Worm (Caenorhabditis elegans) whole organism, L4 larva: ENCODE data around the gene skpo-3.

Source experiments
- F10B5.3 ChIP-seq: sonication (generic microtip); optimal IDR thresholded peaks from 2 replicates; lab custom pipeline; 2016; ENCODE audit warnings: mild to moderate bottlenecking, missing genetic modification characterization, missing compliant biosample characterization
- F26F4.8 ChIP-seq: fragments of 200-800 bp; sonication (Bioruptor generic); conservative IDR thresholded peaks from 2 replicates; pipeline ENCODE4 v1.3.6; 2022; ENCODE audit warnings: missing genetic modification characterization, missing compliant biosample characterization
- F37D6.2 ChIP-seq: sonication (generic microtip); optimal IDR thresholded peaks from 2 replicates; lab custom pipeline; 2016; ENCODE audit warnings: mild to moderate bottlenecking, missing genetic modification characterization, missing compliant biosample characterization
- F44E2.7 ChIP-seq: fragments of 200-800 bp; sonication (Bioruptor generic); IDR thresholded peaks from 2 replicates; pipeline ENCODE4 v2.1.2; 2022; ENCODE audit warnings: missing genetic modification characterization, missing compliant biosample characterization
- R02D3.7 ChIP-seq: fragments of 150-350 bp; sonication (generic microtip); optimal IDR thresholded peaks from 3 replicates; lab custom pipeline; 2014; ENCODE audit warnings: missing biosample characterization, missing genetic modification characterization
- T20F7.1 ChIP-seq: fragments of 200-800 bp; sonication (Bioruptor generic); optimal IDR thresholded peaks from 2 replicates; lab custom pipeline; 2018; ENCODE audit warnings: mild to moderate bottlenecking, missing genetic modification characterization, missing compliant biosample characterization
- T26A8.4 ChIP-seq: fragments of 200-800 bp; sonication (Bioruptor generic); IDR thresholded peaks from 2 replicates; pipeline ENCODE4 v1.3.6; 2022; ENCODE audit warnings: missing genetic modification characterization, missing compliant biosample characterization
- Y48G9A.11 ChIP-seq: fragments of 200-800 bp; sonication (Bioruptor generic); IDR thresholded peaks from 2 replicates; pipeline ENCODE4 v1.3.6; 2022; ENCODE audit warnings: missing genetic modification reagents, missing genetic modification characterization, missing compliant biosample characterization
- ZK337.2 ChIP-seq: fragments of 200-800 bp; sonication (Bioruptor generic); IDR thresholded peaks from 2 replicates; pipeline ENCODE4 v1.3.6; 2022; ENCODE audit warnings: missing genetic modification reagents, missing genetic modification characterization, missing compliant biosample characterization
- ama-1 ChIP-seq: fragments of 150-350 bp; optimal IDR thresholded peaks from 2 replicates; lab custom pipeline; 2014; ENCODE audit warnings: inconsistent platforms, mixed read lengths
- arid-1 ChIP-seq: fragments of 200-800 bp; sonication (Bioruptor generic); conservative IDR thresholded peaks from 2 replicates; pipeline ENCODE4 v1.3.6; 2022; ENCODE audit warnings: missing genetic modification reagents, missing genetic modification characterization, missing compliant biosample characterization
- ceh-82 ChIP-seq: sonication (generic microtip); optimal IDR thresholded peaks from 2 replicates; lab custom pipeline; 2017; ENCODE audit warnings: missing biosample characterization, missing genetic modification characterization
- daf-12 ChIP-seq: fragments of 150-350 bp; optimal IDR thresholded peaks from 2 replicates; lab custom pipeline; 2014; ENCODE audit warnings: missing biosample characterization, missing genetic modification reagents, missing genetic modification characterization
- daf-19 ChIP-seq: fragments of 200-800 bp; sonication (Bioruptor generic); conservative IDR thresholded peaks from 2 replicates; pipeline ENCODE4 v1.3.6; 2022; ENCODE audit warnings: missing genetic modification characterization, missing compliant biosample characterization
- daf-8 ChIP-seq: fragments of 200-800 bp; sonication (Bioruptor generic); IDR thresholded peaks from 2 replicates; pipeline ENCODE4 v1.3.6; 2022; ENCODE audit warnings: missing genetic modification characterization, missing compliant biosample characterization
- dmd-9 ChIP-seq: fragments of 200-800 bp; sonication (Bioruptor generic); IDR thresholded peaks from 2 replicates; pipeline ENCODE4 v1.3.6; 2022; ENCODE audit warnings: missing genetic modification reagents, missing genetic modification characterization, missing compliant biosample characterization
- dpl-1 ChIP-seq: fragments of 150-350 bp; optimal IDR thresholded peaks from 2 replicates; lab custom pipeline; 2014; ENCODE audit warnings: missing biosample characterization, missing genetic modification reagents, missing genetic modification characterization
- duxl-1 ChIP-seq: sonication (generic microtip); optimal IDR thresholded peaks from 2 replicates; lab custom pipeline; 2016; ENCODE audit warnings: mild to moderate bottlenecking, missing genetic modification characterization, moderate library complexity, missing compliant biosample characterization; ENCODE audit not compliant: poor library complexity
- dve-1 ChIP-seq: sonication (generic microtip); optimal IDR thresholded peaks from 2 replicates; lab custom pipeline; 2017; ENCODE audit warnings: antibody characterized with exemption, mild to moderate bottlenecking, missing genetic modification characterization, missing compliant biosample characterization; ENCODE audit not compliant: insufficient read depth
- fkh-10 ChIP-seq: fragments of 150-350 bp; optimal IDR thresholded peaks from 2 replicates; lab custom pipeline; 2014; ENCODE audit warnings: missing biosample characterization, missing genetic modification reagents, missing genetic modification characterization
- fos-1 ChIP-seq: fragments of 150-350 bp; optimal IDR thresholded peaks from 2 replicates; lab custom pipeline; 2014; ENCODE audit warnings: missing biosample characterization, missing genetic modification characterization
- hlh-30 ChIP-seq: sonication (generic microtip); optimal IDR thresholded peaks from 2 replicates; lab custom pipeline; 2017; ENCODE audit warnings: antibody characterized with exemption, mild to moderate bottlenecking, missing genetic modification characterization, missing compliant biosample characterization; ENCODE audit not compliant: insufficient read depth
- hmg-1.1 ChIP-seq: fragments of 200-800 bp; sonication (Bioruptor generic); IDR thresholded peaks from 2 replicates; pipeline ENCODE4 v1.3.6; 2022; ENCODE audit warnings: missing genetic modification reagents, missing genetic modification characterization, missing compliant biosample characterization
- jun-1 ChIP-seq: fragments of 150-350 bp; optimal IDR thresholded peaks from 2 replicates; lab custom pipeline; 2014; ENCODE audit warnings: missing biosample characterization, missing genetic modification reagents, missing genetic modification characterization
- lin-29 ChIP-seq: fragments of 200-800 bp; sonication (Bioruptor generic); IDR thresholded peaks from 2 replicates; pipeline ENCODE4 v1.3.6; 2022; ENCODE audit warnings: missing genetic modification reagents, missing genetic modification characterization, missing compliant biosample characterization
- lin-39 ChIP-seq: fragments of 150-350 bp; optimal IDR thresholded peaks from 2 replicates; lab custom pipeline; 2014; ENCODE audit warnings: missing biosample characterization, missing genetic modification reagents, missing genetic modification characterization
- lsy-2 ChIP-seq, 2 experiments: fragments of 150-350 bp in 1 of 2; sonication (generic microtip) in 1 of 2; optimal IDR thresholded peaks; 2 replicates each; lab custom pipeline; 2014 to 2017; ENCODE audit warnings: missing biosample characterization in 2 of 2, missing genetic modification characterization in 2 of 2
- madf-9 ChIP-seq: fragments of 200-800 bp; sonication (Bioruptor generic); conservative IDR thresholded peaks from 2 replicates; pipeline ENCODE4 v1.3.6; 2022; ENCODE audit warnings: missing genetic modification reagents, missing genetic modification characterization, missing compliant biosample characterization
- mep-1 ChIP-seq: fragments of 150-350 bp; sonication (generic microtip); optimal IDR thresholded peaks from 3 replicates; lab custom pipeline; 2014; ENCODE audit warnings: missing biosample characterization, missing genetic modification characterization
- mes-2 ChIP-seq: sonication (generic microtip); optimal IDR thresholded peaks from 2 replicates; lab custom pipeline; 2016; ENCODE audit warnings: missing genotype, mild to moderate bottlenecking, missing genetic modification characterization, missing compliant biosample characterization; ENCODE audit not compliant: poor library complexity, severe bottlenecking
- nhr-102 ChIP-seq: sonication (generic microtip); optimal IDR thresholded peaks from 2 replicates; lab custom pipeline; 2016; ENCODE audit warnings: mild to moderate bottlenecking, missing genetic modification characterization, moderate library complexity, missing compliant biosample characterization
- nhr-41 ChIP-seq: fragments of 200-800 bp; sonication (Bioruptor generic); IDR thresholded peaks from 2 replicates; pipeline ENCODE4 v1.3.6; 2022; ENCODE audit warnings: missing genetic modification reagents, missing genetic modification characterization, missing compliant biosample characterization
- nhr-42 ChIP-seq: fragments of 200-800 bp; sonication (Bioruptor generic); IDR thresholded peaks from 2 replicates; pipeline ENCODE4 v1.3.6; 2022; ENCODE audit warnings: missing genetic modification characterization, missing compliant biosample characterization
- nhr-76 ChIP-seq: fragments of 150-350 bp; optimal IDR thresholded peaks from 2 replicates; lab custom pipeline; 2014; ENCODE audit warnings: missing biosample characterization, missing genetic modification characterization
- pha-4 ChIP-seq, 2 experiments: fragments of 150-350 bp in 1 of 2; fragments of 200-800 bp in 1 of 2; sonication (Bioruptor generic) in 1 of 2; IDR thresholded peaks in 1 of 2; optimal IDR thresholded peaks in 1 of 2; 2 replicates each; pipeline versions ENCODE4 v1.3.6 to Lab custom; 2014 to 2022; ENCODE audit warnings: missing genetic modification characterization in 2 of 2, missing genetic modification reagents in 2 of 2, missing biosample characterization in 1 of 2, missing compliant biosample characterization in 1 of 2
- saeg-2 ChIP-seq: fragments of 200-800 bp; sonication (Bioruptor generic); IDR thresholded peaks from 2 replicates; pipeline ENCODE4 v1.3.6; 2022; ENCODE audit warnings: missing genetic modification reagents, missing genetic modification characterization, missing compliant biosample characterization
- sdz-12 ChIP-seq: fragments of 200-800 bp; sonication (Bioruptor generic); optimal IDR thresholded peaks from 2 replicates; lab custom pipeline; 2018; ENCODE audit warnings: mild to moderate bottlenecking, missing genetic modification characterization, missing compliant biosample characterization
- set-16 ChIP-seq: fragments of 200-800 bp; sonication (Bioruptor generic); IDR thresholded peaks from 2 replicates; pipeline ENCODE4 v1.3.6; 2022; ENCODE audit warnings: missing genetic modification reagents, missing genetic modification characterization, missing compliant biosample characterization
- skn-1 ChIP-seq: fragments of 150-350 bp; optimal IDR thresholded peaks from 2 replicates; lab custom pipeline; 2014; ENCODE audit warnings: missing biosample characterization, missing genetic modification characterization
- snpc-1.2 ChIP-seq: fragments of 200-800 bp; sonication (Bioruptor generic); IDR thresholded peaks from 2 replicates; pipeline ENCODE4 v1.3.6; 2022; ENCODE audit warnings: missing genetic modification reagents, missing genetic modification characterization, missing compliant biosample characterization
- snpc-4 ChIP-seq: fragments of 150-350 bp; optimal IDR thresholded peaks from 2 replicates; lab custom pipeline; 2014; ENCODE audit warnings: missing biosample characterization, missing genetic modification characterization
- spr-3 ChIP-seq: fragments of 200-800 bp; sonication (Bioruptor generic); optimal IDR thresholded peaks from 2 replicates; lab custom pipeline; 2018; ENCODE audit warnings: mild to moderate bottlenecking, missing genetic modification characterization, missing compliant biosample characterization
- unc-62 ChIP-seq, 3 experiments: fragments of 150-350 bp in 1 of 3; sonication (generic microtip); optimal IDR thresholded peaks in 2 of 3; peaks in 1 of 3; 1 replicate in 1 of 3; 2 replicates in 2 of 3; lab custom pipeline; 2014 to 2017; ENCODE audit warnings: missing biosample characterization in 3 of 3, missing genetic modification characterization in 3 of 3, missing genetic modification reagents in 3 of 3, missing genotype in 1 of 3
- vab-7 ChIP-seq: fragments of 200-800 bp; sonication (Bioruptor generic); IDR thresholded peaks from 2 replicates; pipeline ENCODE4 v1.3.6; 2022; ENCODE audit warnings: missing genetic modification reagents, missing genetic modification characterization, missing compliant biosample characterization
- zfp-2 ChIP-seq: sonication (generic microtip); optimal IDR thresholded peaks from 2 replicates; lab custom pipeline; 2016; ENCODE audit warnings: mild to moderate bottlenecking, missing genetic modification characterization, missing compliant biosample characterization
- zfp-3 ChIP-seq: fragments of 200-800 bp; sonication (Bioruptor generic); conservative IDR thresholded peaks from 2 replicates; pipeline ENCODE4 v1.3.6; 2022; ENCODE audit warnings: missing genetic modification reagents, missing genetic modification characterization, missing compliant biosample characterization
- zip-11 ChIP-seq: fragments of 200-800 bp; sonication (Bioruptor generic); IDR thresholded peaks from 2 replicates; pipeline ENCODE4 v1.3.6; 2022; ENCODE audit warnings: missing genetic modification characterization, missing compliant biosample characterization
- zip-2 ChIP-seq: fragments of 150-350 bp; optimal IDR thresholded peaks from 2 replicates; lab custom pipeline; 2014; ENCODE audit warnings: missing biosample characterization, missing genetic modification characterization
- ztf-11 ChIP-seq: fragments of 150-350 bp; optimal IDR thresholded peaks from 2 replicates; lab custom pipeline; 2014; ENCODE audit warnings: missing biosample characterization, missing genetic modification characterization

Gene skpo-3

DNA sequence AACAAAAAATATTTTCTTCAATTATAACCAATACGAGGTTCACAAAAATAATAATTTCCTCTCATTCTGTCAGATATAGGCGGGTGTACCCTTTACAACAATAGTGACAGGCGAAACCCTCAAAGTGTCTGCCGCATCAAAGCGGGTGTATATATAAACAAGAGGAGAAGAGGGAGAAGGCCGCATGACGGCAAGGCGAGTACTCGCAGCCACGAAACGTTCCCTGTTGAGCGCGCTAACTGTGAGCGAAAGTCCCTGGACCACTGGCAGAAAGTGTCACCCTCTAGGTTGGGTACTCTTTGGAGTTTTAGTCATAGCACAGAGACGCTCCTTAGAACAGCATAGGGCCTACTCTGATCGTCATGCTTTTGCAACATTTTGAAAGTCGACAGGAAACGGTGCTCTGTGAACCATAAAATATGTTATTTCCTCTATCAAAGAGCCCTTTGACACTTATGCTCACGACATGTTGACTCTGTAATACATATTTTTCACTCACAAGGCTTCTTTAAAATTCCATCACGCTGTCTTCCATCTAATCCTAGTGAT, 45.6 kb upstream of the skpo-3 start, which contains the start of gene pcrg-1 (continued):
- TF ChIP-seq mep-1 (peak; percentile 61), dpl-1 (GFP tag; lab: Kevin White, UChicago) (peak; percentile 50), fos-1 (tag; lab: Kevin White, UChicago) (no peak), ZK337.2 (GFP tag; lab: Robert Waterston, UW) (peak; percentile 21), set-16 (GFP tag; lab: Robert Waterston, UW) (no peak; the same call in none of the 2 replicates), hmg-1.1 (GFP tag; lab: Robert Waterston, UW) (peak; percentile 97), R02D3.7 (tag; lab: Kevin White, UChicago) (no peak), madf-9 (peak; percentile 80), pha-4 (GFP tag; IDR thresholded peaks at IDR 0.05; lab: Robert Waterston, UW) (peak; percentile 89), pha-4 (tag; optimal IDR thresholded peaks at IDR 0.05; lab: Kevin White, UChicago) (peak; percentile 42), ztf-11 (no peak), Y48G9A.11 (GFP tag; lab: Robert Waterston, UW) (peak; percentile 84), unc-62 (GFP tag; optimal IDR thresholded peaks at IDR 0.05 in 1 of 2; lab: Kevin White, UChicago) (peak in 1 of 2 experiments; percentile 81), unc-62 (tag; optimal IDR thresholded peaks at IDR 0.05; lab: Kevin White, UChicago) (no peak), ama-1 (lab: Kevin White, UChicago) (no peak), daf-8 (GFP tag; lab: Robert Waterston, UW) (peak; percentile 73; the same call in 1 of the 2 replicates), vab-7 (peak; percentile 93), F44E2.7 (GFP tag; lab: Robert Waterston, UW) (peak; percentile 55; the same call in 1 of the 2 replicates), daf-19 (GFP tag; lab: Robert Waterston, UW) (peak; percentile 63; the same call in 1 of the 2 replicates), dmd-9 (peak; percentile 78; the same call in 1 of the 2 replicates), saeg-2 (GFP tag; lab: Robert Waterston, UW) (peak; percentile 89), snpc-4 (tag; lab: Kevin White, UChicago) (peak; percentile 95), nhr-76 (no peak), lsy-2 (tag; optimal IDR thresholded peaks at IDR 0.05; lab: Kevin White, UChicago) (peak in 1 of 2 experiments; percentile 69), dve-1 (tag; lab: Kevin White, UChicago) (peak; percentile 57), sdz-12 (GFP tag; lab: Kevin White, UChicago) (no peak), lin-39 (tag; lab: Kevin White, UChicago) (no peak), daf-12 (no peak), nhr-102 (tag; lab: Kevin White, UChicago) (peak; percentile 59), jun-1 (no peak), fkh-10 (GFP tag; lab: Kevin White, UChicago) (no peak), zip-2 (tag; lab: Kevin White, UChicago) (peak; percentile 35), F26F4.8 (GFP tag; lab: Robert Waterston, UW) (peak; percentile 95), arid-1 (peak; percentile 93), ceh-82 (no peak), T20F7.1 (peak; percentile 35), F37D6.2 (peak; percentile 29), nhr-42 (GFP tag; lab: Robert Waterston, UW) (peak; percentile 84), T26A8.4 (GFP tag; lab: Robert Waterston, UW) (peak; percentile 91), duxl-1 (tag; lab: Kevin White, UChicago) (no peak), hlh-30 (tag; lab: Kevin White, UChicago) (peak; percentile 69), mes-2 (tag; lab: Kevin White, UChicago) (peak; percentile 73), zip-11 (GFP tag; lab: Robert Waterston, UW) (peak; percentile 66), nhr-41 (peak; percentile 89), F10B5.3 (tag; lab: Kevin White, UChicago) (peak; percentile 72), skn-1 (tag; lab: Kevin White, UChicago) (no peak), lin-29 (GFP tag; lab: Robert Waterston, UW) (peak; percentile 79), snpc-1.2 (GFP tag; lab: Robert Waterston, UW) (peak; percentile 86), spr-3 (GFP tag; lab: Kevin White, UChicago) (peak; percentile 59), zfp-2 (no peak), zfp-3 (GFP tag; lab: Robert Waterston, UW) (peak; percentile 51; the same call in 1 of the 2 replicates)
